Fruit fly (Drosophila melanogaster): Measurements from ENCODE around the gene Ttc26.
A peak's percentile ranks its signal among the peaks of the same experiment; 100 is the strongest.

- TF ChIP-seq Sp1 (GFP tag; optimal IDR thresholded peaks at IDR 0.05) (peak; percentile 8), lola (GFP tag; optimal IDR thresholded peaks at IDR 0.05) (no peak), N (GFP tag; optimal IDR thresholded peaks at IDR 0.05) (no peak), Hr78 (GFP tag; optimal IDR thresholded peaks at IDR 0.05) (no peak), dsf (GFP tag; optimal IDR thresholded peaks at IDR 0.05; ENCODE audit: borderline replicate concordance) (no peak), OdsH (GFP tag; optimal IDR thresholded peaks at IDR 0.05) (no peak), Dfd (GFP tag; optimal IDR thresholded peaks at IDR 0.05) (no peak), h (GFP tag; optimal IDR thresholded peaks at IDR 0.05) (peak; percentile 10)
Measured at dm6 chr3R:15803502-15804461, 29.6 kb downstream of the Ttc26 start, which contains the start of gene alpha-Man-IIb.

Data from whole organism, wandering third instar larva.